Fruit fly (Drosophila melanogaster): ENCODE data around the gene CG7991.

dm6 chr3L:1648690-1649355, 25.7 kb upstream of the CG7991 start, which contains the start of gene CG13920:
- TF ChIP-seq psq (GFP tag; optimal IDR thresholded peaks at IDR 0.05) (no peak), Sp1 (GFP tag; optimal IDR thresholded peaks at IDR 0.05) (no peak), sage (GFP tag; optimal IDR thresholded peaks at IDR 0.05) (no peak), N (GFP tag; optimal IDR thresholded peaks at IDR 0.05) (no peak), dl (GFP tag; optimal IDR thresholded peaks at IDR 0.05; ENCODE audit: insufficient read depth in 1 of 2, partially characterized antibody in 2 of 2) (no peak), usp (GFP tag; optimal IDR thresholded peaks at IDR 0.05) (no peak), Abd-B (GFP tag; optimal IDR thresholded peaks at IDR 0.05) (no peak), Jra (GFP tag; optimal IDR thresholded peaks at IDR 0.05) (no peak)
